Worm (Caenorhabditis elegans): ENCODE measurements around the gene stau-1.

The stau-1 gene

DNA sequence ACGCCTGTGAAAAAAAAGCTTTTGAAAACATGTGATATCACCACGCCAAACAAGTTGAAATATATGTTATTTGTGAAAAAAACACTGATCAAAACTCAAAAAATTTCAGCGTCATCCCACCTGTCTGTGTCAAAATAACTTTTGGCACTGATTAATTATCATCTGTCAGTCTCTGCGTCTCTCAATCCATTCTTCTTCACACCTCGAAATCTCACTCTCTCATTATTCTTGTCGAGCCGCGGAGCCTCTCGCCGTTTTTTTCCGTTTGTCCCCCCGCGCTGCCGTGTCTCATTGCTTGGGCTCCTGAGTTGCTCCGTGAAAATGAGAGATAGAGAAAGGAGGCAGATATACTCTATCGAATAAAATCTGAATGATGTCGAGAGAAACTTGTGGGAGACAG lies 16.0 kb upstream of the stau-1 start:
- TF ChIP-seq zip-4 (GFP tag; optimal IDR thresholded peaks at IDR 0.05), result no peak
- TF ChIP-seq mef-2 (tag; optimal IDR thresholded peaks at IDR 0.05), result peak; percentile 30
- peak; percentile 79 for TF ChIP-seq rnt-1 (tag; optimal IDR thresholded peaks at IDR 0.05)
- TF ChIP-seq fkh-8 (tag; optimal IDR thresholded peaks at IDR 0.05), result peak; percentile 56
- no peak for TF ChIP-seq mab-9 (GFP tag; IDR thresholded peaks at IDR 0.05)
- TF ChIP-seq nhr-77 (tag; optimal IDR thresholded peaks at IDR 0.05), result no peak
- TF ChIP-seq jun-1 (tag; optimal IDR thresholded peaks at IDR 0.05), result no peak
- TF ChIP-seq efl-3 (GFP tag; optimal IDR thresholded peaks at IDR 0.05), result no peak
- TF ChIP-seq ceh-8 (GFP tag; optimal IDR thresholded peaks at IDR 0.05), result no peak
- peak; percentile 86 for TF ChIP-seq nhr-71 (tag; optimal IDR thresholded peaks at IDR 0.05)
- no peak for TF ChIP-seq vab-15 (tag; optimal IDR thresholded peaks at IDR 0.05)
- no peak for TF ChIP-seq hlh-4 (tag; optimal IDR thresholded peaks at IDR 0.05)
- no peak for TF ChIP-seq lir-3 (tag; optimal IDR thresholded peaks at IDR 0.05; ENCODE audit: poor library complexity)
- no peak for TF ChIP-seq C04F5.9 (tag; optimal IDR thresholded peaks at IDR 0.05)
- no peak for TF ChIP-seq nhr-12 (tag; optimal IDR thresholded peaks at IDR 0.05)
- no peak for TF ChIP-seq tlp-1 (tag; optimal IDR thresholded peaks at IDR 0.05)
- TF ChIP-seq nhr-76 (tag; optimal IDR thresholded peaks at IDR 0.05), result no peak
- no peak for TF ChIP-seq F16B12.6 (tag; optimal IDR thresholded peaks at IDR 0.05)
- TF ChIP-seq sox-4 (tag; optimal IDR thresholded peaks at IDR 0.05), result no peak
- TF ChIP-seq nhr-237 (tag; optimal IDR thresholded peaks at IDR 0.05), result no peak
- TF ChIP-seq elt-2 (tag; optimal IDR thresholded peaks at IDR 0.05), result no peak
- TF ChIP-seq unc-86 (tag; optimal IDR thresholded peaks at IDR 0.05), result no peak
- peak; percentile 49 for TF ChIP-seq nhr-47 (tag; optimal IDR thresholded peaks at IDR 0.05)
- TF ChIP-seq blmp-1 (tag; optimal IDR thresholded peaks at IDR 0.05), result no peak
- no peak for TF ChIP-seq Y116A8C.19 (tag; optimal IDR thresholded peaks at IDR 0.05; ENCODE audit: borderline replicate concordance)
- no peak for TF ChIP-seq nhr-11 (tag; optimal IDR thresholded peaks at IDR 0.05)
- TF ChIP-seq isw-1 (GFP tag; IDR thresholded peaks at IDR 0.05), result no peak
- TF ChIP-seq lin-35 (GFP tag; optimal IDR thresholded peaks at IDR 0.05), result no peak
- no peak for TF ChIP-seq zag-1 (tag; optimal IDR thresholded peaks at IDR 0.05)
- TF ChIP-seq tbx-2 (tag; optimal IDR thresholded peaks at IDR 0.05), result peak; percentile 42
- TF ChIP-seq swsn-7 (tag; optimal IDR thresholded peaks at IDR 0.05), result peak; percentile 39
- TF ChIP-seq hlh-17 (GFP tag; optimal IDR thresholded peaks at IDR 0.05; ENCODE audit: borderline replicate concordance), result no peak
- no peak for TF ChIP-seq lin-13 (GFP tag; optimal IDR thresholded peaks at IDR 0.05)
- TF ChIP-seq fkh-4 (tag; optimal IDR thresholded peaks at IDR 0.05; ENCODE audit: borderline replicate concordance), result no peak
- TF ChIP-seq egl-27 (tag; optimal IDR thresholded peaks at IDR 0.05), result no peak
- TF ChIP-seq nhr-28 (tag; optimal IDR thresholded peaks at IDR 0.05), result no peak
- TF ChIP-seq alr-1 (tag; optimal IDR thresholded peaks at IDR 0.05; ENCODE audit: borderline replicate concordance), result no peak
- peak; percentile 83 for TF ChIP-seq pag-3 (tag; optimal IDR thresholded peaks at IDR 0.05; ENCODE audit: borderline replicate concordance, insufficient read depth)
- peak; percentile 54 for TF ChIP-seq skn-1 (tag; optimal IDR thresholded peaks at IDR 0.05)
- TF ChIP-seq lin-39 (tag; optimal IDR thresholded peaks at IDR 0.05), result peak; percentile 61
- TF ChIP-seq dsc-1 (tag; optimal IDR thresholded peaks at IDR 0.05), result peak; percentile 80
- TF ChIP-seq aly-2 (tag; optimal IDR thresholded peaks at IDR 0.05), result no peak
- TF ChIP-seq nhr-90 (tag; optimal IDR thresholded peaks at IDR 0.05; ENCODE audit: poor library complexity), result no peak
- TF ChIP-seq xbp-1 (tag; optimal IDR thresholded peaks at IDR 0.05), result peak; percentile 26
- TF ChIP-seq dpl-1 (GFP tag; optimal IDR thresholded peaks at IDR 0.05), result no peak
- TF ChIP-seq ceh-88 (GFP tag; IDR thresholded peaks at IDR 0.05), result no peak
- no peak for TF ChIP-seq unc-130 (tag; optimal IDR thresholded peaks at IDR 0.05)
- 0 out of 2 replicates have a peak, but pooled peaks have one; percentile 36 for TF ChIP-seq nhr-19 (GFP tag; conservative IDR thresholded peaks at IDR 0.05)
- no peak for TF ChIP-seq unc-98 (GFP tag; IDR thresholded peaks at IDR 0.05)
- no peak for TF ChIP-seq pqm-1 (tag; optimal IDR thresholded peaks at IDR 0.05)
- no peak for TF ChIP-seq ztf-4 (tag; optimal IDR thresholded peaks at IDR 0.05)
- TF ChIP-seq mdl-1 (tag; optimal IDR thresholded peaks at IDR 0.05), result no peak
- no peak for TF ChIP-seq irx-1 (tag; optimal IDR thresholded peaks at IDR 0.05)
